Worm (Caenorhabditis elegans): Measurements from ENCODE around the gene strm-1.

strm-1 gene

DNA sequence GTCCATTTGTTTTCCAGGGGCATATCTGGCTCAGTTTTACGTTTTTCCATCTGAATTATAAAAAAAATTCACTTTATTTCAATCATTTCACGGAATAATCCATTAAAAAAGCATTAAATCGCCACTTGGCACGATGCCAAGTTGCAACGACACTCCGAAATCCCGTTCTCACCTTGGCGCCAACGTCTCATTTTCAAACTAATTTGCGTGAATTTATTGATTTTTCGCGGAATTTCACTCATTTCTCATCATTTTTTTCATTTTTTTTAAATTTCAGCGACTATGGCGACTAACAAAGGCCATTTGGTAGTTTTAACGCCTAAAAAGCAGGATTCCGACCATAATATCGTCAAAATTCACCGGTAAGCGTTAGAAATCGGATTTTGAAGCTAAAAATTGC lies 26.0 kb upstream of the strm-1 start, which contains the start of gene H14E04.2 (continued):
- peak; percentile 89 for TF ChIP-seq snu-23 (GFP tag; optimal IDR thresholded peaks at IDR 0.05)

DNA sequence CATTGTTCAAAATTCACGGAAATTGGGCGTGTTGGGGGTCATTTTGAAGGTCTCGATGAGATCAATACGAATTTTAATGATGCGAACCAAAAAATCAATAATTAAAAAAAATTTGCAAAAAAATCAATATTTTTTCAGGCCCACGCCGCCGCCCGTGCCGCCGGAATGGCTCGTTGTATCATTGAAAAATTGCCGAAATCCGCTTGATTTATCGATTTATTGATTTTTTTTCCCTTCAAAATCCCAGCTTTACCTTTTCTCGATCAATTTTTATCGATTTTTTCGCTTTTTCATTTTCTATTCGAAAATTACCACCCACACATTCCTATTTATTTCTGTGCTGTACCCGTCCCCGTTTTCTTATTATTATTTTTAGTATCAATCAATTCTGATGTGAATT lies 17.5 kb upstream of the strm-1 start:
- TF ChIP-seq hlh-17 (GFP tag; optimal IDR thresholded peaks at IDR 0.05; ENCODE audit: borderline replicate concordance) (no peak), alr-1 (tag; optimal IDR thresholded peaks at IDR 0.05; ENCODE audit: borderline replicate concordance) (no peak), vab-15 (tag; optimal IDR thresholded peaks at IDR 0.05) (no peak)

DNA sequence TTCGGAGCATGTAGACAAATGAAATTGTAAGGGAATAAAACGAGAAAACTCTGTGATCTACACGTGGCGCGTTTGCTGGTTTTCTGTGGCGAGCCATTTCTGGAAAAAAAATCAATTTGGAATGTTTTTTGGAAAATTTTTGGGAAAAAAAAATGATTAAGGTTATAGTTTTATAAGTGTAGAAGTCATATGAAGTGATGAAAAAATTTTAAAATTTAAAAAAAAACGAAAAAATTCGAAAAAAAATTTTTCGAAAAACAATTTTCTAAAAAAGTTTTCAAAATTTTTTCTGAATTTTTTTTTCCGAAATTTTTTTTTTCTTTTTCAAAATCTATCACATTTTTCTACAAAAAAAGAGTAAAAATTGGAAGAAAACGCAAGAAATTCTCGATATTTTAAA lies 15.4 kb upstream of the strm-1 start, which contains the start of gene H14E04.3:
TSS of gene H14E04.3 (minus strand) at position 101 of the 400 bp plus-strand sequence.
- no peak for TF ChIP-seq dsc-1 (tag; optimal IDR thresholded peaks at IDR 0.05)
- no peak for TF ChIP-seq nhr-76 (tag; optimal IDR thresholded peaks at IDR 0.05)
- TF ChIP-seq fkh-10 (GFP tag; optimal IDR thresholded peaks at IDR 0.05) = no peak
- no peak for TF ChIP-seq lin-35 (GFP tag; optimal IDR thresholded peaks at IDR 0.05)
- no peak for TF ChIP-seq alr-1 (tag; optimal IDR thresholded peaks at IDR 0.05; ENCODE audit: borderline replicate concordance)
- no peak for TF ChIP-seq unc-86 (tag; optimal IDR thresholded peaks at IDR 0.05)
- no peak for TF ChIP-seq ceh-63 (GFP tag; optimal IDR thresholded peaks at IDR 0.05)
- no peak for TF ChIP-seq isw-1 (GFP tag; IDR thresholded peaks at IDR 0.05)
- no peak for TF ChIP-seq aly-2 (tag; optimal IDR thresholded peaks at IDR 0.05)
- TF ChIP-seq irx-1 (tag; optimal IDR thresholded peaks at IDR 0.05) = no peak
- TF ChIP-seq ceh-8 (GFP tag; optimal IDR thresholded peaks at IDR 0.05) = no peak
- no peak for TF ChIP-seq ets-5 (GFP tag; IDR thresholded peaks at IDR 0.05)
- TF ChIP-seq elt-3 (tag; optimal IDR thresholded peaks at IDR 0.05) = no peak
- no peak for TF ChIP-seq C04F5.9 (tag; optimal IDR thresholded peaks at IDR 0.05)

DNA sequence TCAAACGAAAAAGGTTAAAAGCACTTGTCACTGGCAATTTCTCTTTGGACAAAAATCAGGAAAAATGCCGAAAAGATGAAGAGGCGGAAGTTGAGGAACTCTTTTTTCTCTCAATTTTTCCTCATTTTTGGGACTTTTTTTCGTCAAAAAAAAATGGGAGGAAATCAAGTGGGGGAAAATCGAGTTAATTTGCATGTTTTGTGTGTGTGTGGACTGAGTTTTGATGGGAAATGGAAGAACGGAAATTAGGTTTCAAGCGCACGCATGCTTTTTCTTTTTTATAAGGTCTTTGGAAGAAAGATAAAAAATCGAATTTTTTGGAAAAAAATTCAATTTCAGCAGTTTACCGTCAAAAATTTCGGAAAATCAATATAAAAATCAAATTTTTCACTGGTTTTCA lies 10.2 kb upstream of the strm-1 start:
- TF ChIP-seq unc-30 (tag; optimal IDR thresholded peaks at IDR 0.05) (no peak), irx-1 (tag; optimal IDR thresholded peaks at IDR 0.05) (no peak), egl-27 (tag; optimal IDR thresholded peaks at IDR 0.05) (no peak), ceh-8 (GFP tag; optimal IDR thresholded peaks at IDR 0.05) (no peak), lin-14 (GFP tag; optimal IDR thresholded peaks at IDR 0.05) (peak; percentile 72), nhr-19 (GFP tag; conservative IDR thresholded peaks at IDR 0.05) (no peak), elt-3 (tag; optimal IDR thresholded peaks at IDR 0.05) (no peak), ama-1 (optimal IDR thresholded peaks at IDR 0.05) (no peak), efl-3 (GFP tag; optimal IDR thresholded peaks at IDR 0.05) (no peak), vab-15 (tag; optimal IDR thresholded peaks at IDR 0.05) (no peak), fkh-10 (GFP tag; optimal IDR thresholded peaks at IDR 0.05) (peak; percentile 38), efl-1 (optimal IDR thresholded peaks at IDR 0.05) (no peak), efl-1 (GFP tag; optimal IDR thresholded peaks at IDR 0.05 in 1 of 2) (peak in 1 of 2 experiments; percentile 72)

DNA sequence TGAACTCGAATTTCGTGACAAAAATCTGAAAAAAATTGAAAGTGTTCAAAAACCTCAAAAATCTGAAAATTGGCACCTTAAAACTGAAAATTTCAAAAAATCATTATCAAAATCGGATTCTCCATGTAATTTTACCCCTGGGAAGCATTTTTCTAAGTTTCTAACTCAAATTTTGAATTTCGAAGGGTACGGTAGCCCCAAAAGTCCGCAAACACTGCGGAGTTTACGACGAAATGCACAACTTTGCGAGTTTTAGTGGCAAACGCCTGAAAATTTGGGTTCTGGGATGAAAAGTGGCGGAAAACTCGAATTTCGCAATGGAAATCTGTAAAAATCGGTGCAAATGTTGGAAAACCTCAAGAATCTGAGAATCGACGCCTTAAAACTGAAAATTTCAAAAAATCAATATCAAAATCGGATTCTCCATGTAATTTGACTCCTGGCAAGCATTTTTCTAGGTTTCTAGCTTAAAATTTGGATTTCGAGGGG lies 8.2 kb upstream of the strm-1 start:
- TF ChIP-seq fos-1 (tag; optimal IDR thresholded peaks at IDR 0.05) (no peak), nhr-12 (tag; optimal IDR thresholded peaks at IDR 0.05) (no peak), lin-13 (GFP tag; optimal IDR thresholded peaks at IDR 0.05) (peak; percentile 27), ztf-4 (tag; optimal IDR thresholded peaks at IDR 0.05) (no peak), tbx-2 (tag; optimal IDR thresholded peaks at IDR 0.05) (no peak), efl-1 (optimal IDR thresholded peaks at IDR 0.05) (no peak), efl-1 (GFP tag; optimal IDR thresholded peaks at IDR 0.05 in 1 of 2) (peak in 1 of 2 experiments; percentile 91), lin-35 (GFP tag; optimal IDR thresholded peaks at IDR 0.05) (no peak)

DNA sequence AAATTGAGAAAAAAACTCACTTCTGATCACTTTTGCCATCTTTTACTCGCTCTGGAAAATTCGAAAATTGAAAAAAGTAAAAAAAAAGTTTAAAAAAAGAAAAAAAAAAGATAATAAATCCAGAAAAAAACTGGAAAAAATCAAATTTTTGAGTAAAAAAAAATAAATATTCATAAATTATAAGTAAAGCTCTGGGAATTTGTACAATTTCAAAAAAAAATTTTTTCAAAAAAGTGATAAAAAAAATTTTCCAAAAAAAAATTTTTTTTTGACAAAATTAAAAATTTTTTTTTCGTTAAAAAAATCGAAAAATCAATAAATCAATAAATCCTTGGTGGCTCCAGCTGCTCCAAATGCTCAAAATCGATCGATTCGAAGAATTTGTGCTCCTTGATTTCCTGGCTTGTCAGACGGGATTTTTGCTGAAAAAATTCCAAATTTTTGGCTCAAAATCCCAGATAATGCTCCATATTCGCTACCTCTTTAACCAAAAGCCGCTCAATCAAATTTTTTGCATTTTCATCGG lies 9.1 kb downstream of the strm-1 start, which contains the start of gene mrpl-30:
TSS of gene mrpl-30 (minus strand) at position 51 of the 526 bp plus-strand sequence.
- TF ChIP-seq lir-3 (tag; optimal IDR thresholded peaks at IDR 0.05; ENCODE audit: poor library complexity) (no peak), elt-2 (tag; optimal IDR thresholded peaks at IDR 0.05) (no peak), ceh-90 (tag; optimal IDR thresholded peaks at IDR 0.05) (no peak), snpc-4 (tag; optimal IDR thresholded peaks at IDR 0.05) (no peak), nhr-237 (tag; optimal IDR thresholded peaks at IDR 0.05) (no peak), nhr-19 (GFP tag; conservative IDR thresholded peaks at IDR 0.05) (no peak), ceh-88 (GFP tag; IDR thresholded peaks at IDR 0.05) (no peak), pqm-1 (tag; optimal IDR thresholded peaks at IDR 0.05) (no peak), rnt-1 (tag; optimal IDR thresholded peaks at IDR 0.05) (no peak), isw-1 (GFP tag; IDR thresholded peaks at IDR 0.05) (no peak), F16B12.6 (tag; optimal IDR thresholded peaks at IDR 0.05) (no peak), nhr-85 (tag) (no peak), fos-1 (tag; optimal IDR thresholded peaks at IDR 0.05) (no peak), sup-37 (GFP tag; optimal IDR thresholded peaks at IDR 0.05) (no peak)
